Worm (Caenorhabditis elegans) whole organism, L2 larva: ENCODE results near the gene nas-16.

Source experiments
- aly-2 ChIP-seq: fragments of 150-350 bp; optimal IDR thresholded peaks from 2 replicates; lab custom pipeline; 2014; ENCODE audit warnings: missing biosample characterization, missing genetic modification characterization
- blmp-1 ChIP-seq: sonication (generic microtip); optimal IDR thresholded peaks from 2 replicates; lab custom pipeline; 2017; ENCODE audit warnings: missing genetic modification characterization, mild to moderate bottlenecking, missing compliant biosample characterization, antibody characterized with exemption, moderate library complexity; ENCODE audit not compliant: insufficient read depth
- mdl-1 ChIP-seq, 2 experiments: fragments of 150-350 bp in 1 of 2; sonication (generic microtip) in 1 of 2; optimal IDR thresholded peaks; 2 replicates each; lab custom pipeline; 2017; ENCODE audit warnings: missing biosample characterization in 2 of 2, missing genetic modification characterization in 2 of 2
- nhr-11 ChIP-seq: fragments of 150-350 bp; optimal IDR thresholded peaks from 2 replicates; lab custom pipeline; 2014; ENCODE audit warnings: missing biosample characterization, missing genetic modification characterization

DNA sequence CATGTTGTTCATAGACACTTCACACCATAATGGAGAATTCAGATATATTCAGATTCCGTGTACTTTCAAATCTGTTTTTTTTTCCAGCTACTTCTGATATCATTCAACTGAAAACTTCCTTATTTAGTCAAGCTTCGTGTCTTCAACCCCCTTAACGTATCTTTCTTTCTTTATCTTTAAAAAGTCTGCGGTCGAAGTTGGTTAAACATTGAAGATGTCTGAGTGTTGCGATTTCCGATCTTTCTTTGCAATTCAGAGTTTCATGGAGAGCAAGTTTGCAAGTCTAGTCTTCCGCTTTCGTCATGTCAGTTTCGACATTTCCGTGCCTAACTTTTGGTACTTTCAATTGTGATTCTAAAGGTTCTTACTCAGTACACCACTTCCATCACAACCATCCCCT lies 43.1 kb downstream of the nas-16 start:
- TF ChIP-seq mdl-1 (tag; optimal IDR thresholded peaks at IDR 0.05; lab: Kevin White, UChicago), result no peak
- TF ChIP-seq blmp-1 (tag; lab: Kevin White, UChicago), result no peak
- no peak for TF ChIP-seq nhr-11 (tag; lab: Kevin White, UChicago)
- TF ChIP-seq aly-2 (tag; lab: Kevin White, UChicago), result no peak
